Worm (Caenorhabditis elegans) whole organism, young adult: ENCODE measurements around the gene vrk-1.

ENCODE experiments used
- B0336.3 ChIP-seq: fragments of 200-800 bp; sonication (Bioruptor generic); IDR thresholded peaks from 2 replicates; pipeline ENCODE4 v1.3.6; 2022; ENCODE audit warnings: missing genetic modification characterization, missing compliant biosample characterization
- F10E7.11 ChIP-seq: sonication (generic microtip); optimal IDR thresholded peaks from 2 replicates; lab custom pipeline; 2017; ENCODE audit warnings: mild to moderate bottlenecking, missing genetic modification characterization, moderate library complexity, missing compliant biosample characterization
- F23B12.7 ChIP-seq: sonication (generic microtip); optimal IDR thresholded peaks from 2 replicates; lab custom pipeline; 2017; ENCODE audit warnings: missing genetic modification characterization, mild to moderate bottlenecking, missing compliant biosample characterization, antibody characterized with exemption, moderate library complexity; ENCODE audit not compliant: insufficient read depth
- F55B11.4 ChIP-seq: sonication (generic microtip); optimal IDR thresholded peaks from 2 replicates; lab custom pipeline; 2016; ENCODE audit warnings: missing compliant biosample characterization, missing genetic modification characterization, borderline replicate concordance; ENCODE audit not compliant: insufficient read depth
- F57C9.4 ChIP-seq: sonication (generic microtip); optimal IDR thresholded peaks from 2 replicates; lab custom pipeline; 2017; ENCODE audit warnings: mild to moderate bottlenecking, missing genetic modification characterization, missing compliant biosample characterization
- K12H6.12 ChIP-seq: fragments of 200-800 bp; sonication (Bioruptor generic); optimal IDR thresholded peaks from 2 replicates; lab custom pipeline; 2018; ENCODE audit warnings: mild to moderate bottlenecking, missing genetic modification characterization, missing compliant biosample characterization
- Y56A3A.18 ChIP-seq: fragments of 200-800 bp; sonication (Bioruptor generic); IDR thresholded peaks from 2 replicates; pipeline ENCODE4 v1.3.6; 2022; ENCODE audit warnings: missing genetic modification reagents, missing genetic modification characterization, missing compliant biosample characterization
- attf-6 ChIP-seq: fragments of 200-800 bp; sonication (Bioruptor generic); IDR thresholded peaks from 2 replicates; pipeline ENCODE4 v1.3.6; 2022; ENCODE audit warnings: missing genetic modification reagents, missing genetic modification characterization, missing compliant biosample characterization
- cebp-1 ChIP-seq, 2 experiments: fragments of 200-800 bp in 1 of 2; sonication (Bioruptor generic) in 1 of 2; sonication (generic microtip) in 1 of 2; IDR thresholded peaks in 1 of 2; optimal IDR thresholded peaks in 1 of 2; 2 replicates each; pipeline versions ENCODE4 v1.3.6 to Lab custom; 2017 to 2022; ENCODE audit warnings: missing compliant biosample characterization in 2 of 2, missing genetic modification characterization in 2 of 2, mild to moderate bottlenecking in 1 of 2, missing genetic modification reagents in 1 of 2, moderate library complexity in 1 of 2
- ceh-27 ChIP-seq: fragments of 200-800 bp; sonication (Bioruptor generic); optimal IDR thresholded peaks from 2 replicates; lab custom pipeline; 2018; ENCODE audit warnings: mild to moderate bottlenecking, missing genetic modification characterization, moderate library complexity, missing compliant biosample characterization
- ceh-91 ChIP-seq: fragments of 200-800 bp; sonication (Bioruptor generic); IDR thresholded peaks from 2 replicates; pipeline ENCODE4 v1.3.6; 2022; ENCODE audit warnings: missing genetic modification reagents, missing genetic modification characterization, missing compliant biosample characterization
- chd-7 ChIP-seq: sonication (generic microtip); optimal IDR thresholded peaks from 2 replicates; lab custom pipeline; 2016; ENCODE audit warnings: mild to moderate bottlenecking, missing genetic modification characterization, moderate library complexity, missing compliant biosample characterization
- dox-1 ChIP-seq: fragments of 200-800 bp; sonication (Bioruptor generic); IDR thresholded peaks from 2 replicates; pipeline ENCODE4 v1.3.6; 2022; ENCODE audit warnings: missing genetic modification reagents, missing genetic modification characterization, missing compliant biosample characterization
- egl-18 ChIP-seq: fragments of 200-800 bp; sonication (Bioruptor generic); IDR thresholded peaks from 2 replicates; pipeline ENCODE4 v1.3.6; 2022; ENCODE audit warnings: missing genetic modification reagents, missing genetic modification characterization, missing compliant biosample characterization
- egl-44 ChIP-seq: fragments of 200-800 bp; sonication (Bioruptor generic); IDR thresholded peaks from 2 replicates; pipeline ENCODE4 v1.3.6; 2022; ENCODE audit warnings: missing genetic modification reagents, missing genetic modification characterization, missing compliant biosample characterization
- hlh-12 ChIP-seq: sonication (generic microtip); optimal IDR thresholded peaks from 2 replicates; lab custom pipeline; 2016; ENCODE audit warnings: missing genetic modification characterization, missing compliant biosample characterization
- hrde-1 ChIP-seq: sonication (generic microtip); optimal IDR thresholded peaks from 2 replicates; lab custom pipeline; 2016; ENCODE audit warnings: missing genetic modification characterization, mild to moderate bottlenecking, missing compliant biosample characterization, moderate library complexity, missing genotype, missing genetic modification reagents, borderline replicate concordance
- let-607 ChIP-seq, 2 experiments: fragments of 200-800 bp in 1 of 2; sonication (Bioruptor generic) in 1 of 2; sonication (generic microtip) in 1 of 2; optimal IDR thresholded peaks; 2 replicates each; lab custom pipeline; 2016 to 2018; ENCODE audit warnings: mild to moderate bottlenecking in 2 of 2, missing compliant biosample characterization in 2 of 2, missing genetic modification characterization in 2 of 2, moderate library complexity in 2 of 2, missing genotype in 1 of 2
- lin-54 ChIP-seq: fragments of 200-800 bp; sonication (Bioruptor generic); optimal IDR thresholded peaks from 2 replicates; lab custom pipeline; 2018; ENCODE audit warnings: mild to moderate bottlenecking, missing genetic modification characterization, missing compliant biosample characterization
- lir-1 ChIP-seq: fragments of 200-800 bp; sonication (Bioruptor generic); conservative IDR thresholded peaks from 2 replicates; pipeline ENCODE4 v1.3.6; 2022; ENCODE audit warnings: missing genetic modification reagents, missing genetic modification characterization, missing compliant biosample characterization
- lsl-1 ChIP-seq: fragments of 200-800 bp; sonication (Bioruptor generic); optimal IDR thresholded peaks from 2 replicates; lab custom pipeline; 2018; ENCODE audit warnings: mild to moderate bottlenecking, missing genetic modification characterization, moderate library complexity, missing compliant biosample characterization
- nfya-2 ChIP-seq: fragments of 200-800 bp; sonication (Bioruptor generic); IDR thresholded peaks from 2 replicates; pipeline ENCODE4 v1.3.6; 2022; ENCODE audit warnings: missing genetic modification reagents, missing genetic modification characterization, missing compliant biosample characterization
- nfyb-1 ChIP-seq: fragments of 200-800 bp; sonication (Bioruptor generic); IDR thresholded peaks from 2 replicates; pipeline ENCODE4 v1.3.6; 2022; ENCODE audit warnings: missing genetic modification reagents, missing genetic modification characterization, missing compliant biosample characterization
- nhr-80 ChIP-seq: sonication (generic microtip); optimal IDR thresholded peaks from 2 replicates; lab custom pipeline; 2016; ENCODE audit warnings: missing genetic modification characterization, missing compliant biosample characterization
- pbrm-1 ChIP-seq: fragments of 200-800 bp; sonication (Bioruptor generic); IDR thresholded peaks from 2 replicates; pipeline ENCODE4 v1.3.6; 2022; ENCODE audit warnings: missing genetic modification reagents, missing genetic modification characterization, missing compliant biosample characterization
- snpc-1.1 ChIP-seq: sonication (generic microtip); optimal IDR thresholded peaks from 2 replicates; lab custom pipeline; 2017; ENCODE audit warnings: missing genetic modification characterization, mild to moderate bottlenecking, missing compliant biosample characterization, antibody characterized with exemption, moderate library complexity, missing genotype, missing genetic modification reagents; ENCODE audit not compliant: insufficient read depth
- somi-1 ChIP-seq: fragments of 200-800 bp; sonication (Bioruptor generic); optimal IDR thresholded peaks from 2 replicates; lab custom pipeline; 2018; ENCODE audit warnings: mild to moderate bottlenecking, missing genetic modification characterization, missing compliant biosample characterization
- tbp1 ChIP-seq: fragments of 200-800 bp; sonication (Bioruptor generic); optimal IDR thresholded peaks from 2 replicates; lab custom pipeline; 2018; ENCODE audit warnings: mild to moderate bottlenecking, missing genetic modification characterization, missing compliant biosample characterization
- tbx-9 ChIP-seq: sonication (generic microtip); optimal IDR thresholded peaks from 2 replicates; lab custom pipeline; 2016; ENCODE audit warnings: borderline replicate concordance, missing genetic modification characterization, inconsistent platforms, missing compliant biosample characterization
- ztf-18 ChIP-seq: sonication (generic microtip); optimal IDR thresholded peaks from 2 replicates; lab custom pipeline; 2016; ENCODE audit warnings: missing genotype, mild to moderate bottlenecking, missing genetic modification characterization, missing compliant biosample characterization
- ztf-26 ChIP-seq: sonication (generic microtip); optimal IDR thresholded peaks from 2 replicates; lab custom pipeline; 2017; ENCODE audit warnings: missing genetic modification characterization, missing compliant biosample characterization
- ztf-6 ChIP-seq: fragments of 200-800 bp; sonication (Bioruptor generic); IDR thresholded peaks from 2 replicates; pipeline ENCODE4 v1.3.6; 2022; ENCODE audit warnings: missing genetic modification reagents, missing genetic modification characterization, missing compliant biosample characterization

vrk-1 gene

ce11 chrII:5936009-5936408 lies 14.2 kb downstream of the vrk-1 start (continued):
- TF ChIP-seq cebp-1 (GFP tag; IDR thresholded peaks at IDR 0.05; lab: Robert Waterston, UW) (no peak), cebp-1 (tag; optimal IDR thresholded peaks at IDR 0.05; lab: Kevin White, UChicago) (peak; percentile 33), nhr-80 (peak; percentile 79), tbp1 (GFP tag; lab: Kevin White, UChicago) (peak; percentile 17), ztf-6 (GFP tag; lab: Robert Waterston, UW) (no peak), ceh-91 (no peak), ztf-18 (no peak), pbrm-1 (GFP tag; lab: Robert Waterston, UW) (no peak), let-607 (tag; optimal IDR thresholded peaks at IDR 0.05; lab: Kevin White, UChicago) (peak; percentile 58 to 88)
- TF ChIP-seq, all 124 proteins: peak for 12

DNA sequence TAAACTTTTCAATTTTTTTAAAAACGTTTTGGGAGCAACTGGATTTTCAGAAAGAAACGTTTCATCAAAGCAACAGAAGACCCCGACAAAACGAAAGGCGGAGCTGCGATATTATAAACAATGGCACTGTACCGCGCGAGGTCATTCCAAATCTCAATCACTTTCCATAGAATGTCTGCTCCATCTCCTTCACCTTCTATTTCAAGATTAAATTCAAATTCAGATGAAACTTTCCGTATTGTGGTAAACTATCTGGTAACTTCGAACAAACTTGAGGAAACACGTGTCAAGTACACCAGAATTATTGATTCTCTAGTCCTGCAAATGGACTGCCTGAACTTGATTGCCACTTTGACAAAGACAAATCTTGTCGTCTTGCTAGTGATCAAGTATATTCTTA lies 19.0 kb downstream of the vrk-1 start, which contains the start of gene F28B12.6:
Gene F28B12.6, plus strand, starts transcription at position 49 of the 400 bp plus-strand sequence.
- TF ChIP-seq B0336.3 (GFP tag; lab: Robert Waterston, UW) (peak; percentile 61; the same call in 1 of the 2 replicates), F55B11.4 (tag; lab: Kevin White, UChicago) (no peak), egl-44 (GFP tag; lab: Robert Waterston, UW) (no peak), nfya-2 (no peak), dox-1 (no peak), nfyb-1 (GFP tag; lab: Robert Waterston, UW) (peak; percentile 52; the same call in 1 of the 2 replicates), cebp-1 (GFP tag; IDR thresholded peaks at IDR 0.05; lab: Robert Waterston, UW) (no peak), cebp-1 (tag; optimal IDR thresholded peaks at IDR 0.05; lab: Kevin White, UChicago) (peak; percentile 24), F23B12.7 (no peak), lin-54 (GFP tag; lab: Kevin White, UChicago) (no peak), lir-1 (GFP tag; lab: Robert Waterston, UW) (no peak)

ce11 chrII:5942593-5942992 lies 20.8 kb downstream of the vrk-1 start, which contains the start of gene F28B12.1:
Gene F28B12.1 (plus strand): TSS chrII:5942927.
- TF ChIP-seq lsl-1 (GFP tag; lab: Kevin White, UChicago) = no peak
- TF ChIP-seq F23B12.7 = no peak
- no peak for TF ChIP-seq cebp-1 (GFP tag; IDR thresholded peaks at IDR 0.05; lab: Robert Waterston, UW)
- TF ChIP-seq cebp-1 (tag; optimal IDR thresholded peaks at IDR 0.05; lab: Kevin White, UChicago) = peak; percentile 26
- TF ChIP-seq, all 124 proteins: peak for 1

- TF ChIP-seq chd-7 (tag; lab: Kevin White, UChicago) = no peak
- no peak for TF ChIP-seq B0336.3 (GFP tag; lab: Robert Waterston, UW)
- no peak for TF ChIP-seq ztf-26 (tag; lab: Kevin White, UChicago)
- no peak for TF ChIP-seq ceh-27
- no peak for TF ChIP-seq F55B11.4 (tag; lab: Kevin White, UChicago)
- no peak for TF ChIP-seq hlh-12 (tag; lab: Kevin White, UChicago)
- TF ChIP-seq F57C9.4 (tag; lab: Kevin White, UChicago) = no peak
- TF ChIP-seq snpc-1.1 (tag; lab: Kevin White, UChicago) = no peak
- TF ChIP-seq Y56A3A.18 = no peak
- no peak for TF ChIP-seq F10E7.11 (tag; lab: Kevin White, UChicago)
- no peak for TF ChIP-seq somi-1 (GFP tag; lab: Kevin White, UChicago)
- no peak for TF ChIP-seq egl-44 (GFP tag; lab: Robert Waterston, UW)
- no peak for TF ChIP-seq hrde-1 (tag; lab: Kevin White, UChicago)
- TF ChIP-seq K12H6.12 (tag; lab: Kevin White, UChicago) = no peak
- TF ChIP-seq nfyb-1 (GFP tag; lab: Robert Waterston, UW) = no peak
- no peak for TF ChIP-seq attf-6 (GFP tag; lab: Robert Waterston, UW)
- no peak for TF ChIP-seq tbx-9 (tag; lab: Kevin White, UChicago)
- TF ChIP-seq egl-18 (GFP tag; lab: Robert Waterston, UW) = no peak
Observed at ce11 chrII:5944268-5944667, 22.5 kb downstream of the vrk-1 start, which contains the start of gene B0034.2. Gene B0034.2 (minus strand): TSS chrII:5944368.
